Fruit fly (Drosophila melanogaster) whole organism, embryonic: ENCODE results near the gene wb.

ENCODE experiments used
- Awh ChIP-seq: fragments of 200-800 bp; sonication (Bioruptor generic); IDR thresholded peaks from 2 replicates; pipeline ENCODE4, ENCODE4 v1.3.6; 2022; ENCODE audit warnings: missing biosample characterization, missing genetic modification characterization
- BtbVII ChIP-seq: fragments of 200-800 bp; sonication (Bioruptor generic); optimal IDR thresholded peaks from 3 replicates; lab custom pipeline; 2017; ENCODE audit warnings: missing biosample characterization, mild to moderate bottlenecking, missing genetic modification characterization
- CG10274 ChIP-seq: fragments of 200-800 bp; sonication (Bioruptor generic); optimal IDR thresholded peaks from 3 replicates; lab custom pipeline; 2017; ENCODE audit warnings: missing biosample characterization, mild to moderate bottlenecking, missing genetic modification characterization
- CG15514 ChIP-seq: fragments of 200-800 bp; sonication (Bioruptor generic); optimal IDR thresholded peaks from 3 replicates; lab custom pipeline; 2017; ENCODE audit warnings: missing biosample characterization, missing genetic modification characterization, mild to moderate bottlenecking, moderate library complexity, missing genetic modification reagents
- CG17359 ChIP-seq: fragments of 200-800 bp; sonication (Bioruptor generic); optimal IDR thresholded peaks from 3 replicates; lab custom pipeline; 2018; ENCODE audit warnings: missing biosample characterization, mild to moderate bottlenecking, missing genetic modification characterization, moderate library complexity
- CG18599 ChIP-seq: fragments of 200-800 bp; sonication (Bioruptor generic); optimal IDR thresholded peaks from 3 replicates; lab custom pipeline; 2017; ENCODE audit warnings: missing biosample characterization, missing genetic modification characterization, mild to moderate bottlenecking, moderate library complexity, missing genetic modification reagents
- CG18619 ChIP-seq: fragments of 200-800 bp; sonication (Bioruptor generic); optimal IDR thresholded peaks from 3 replicates; lab custom pipeline; 2017; ENCODE audit warnings: missing biosample characterization, mild to moderate bottlenecking, missing genetic modification characterization
- CG3995 ChIP-seq: fragments of 200-800 bp; sonication (Bioruptor generic); optimal IDR thresholded peaks from 3 replicates; lab custom pipeline; 2016; ENCODE audit warnings: missing biosample characterization, missing genetic modification characterization
- CG4424 ChIP-seq: fragments of 200-800 bp; sonication (Bioruptor generic); optimal IDR thresholded peaks from 3 replicates; lab custom pipeline; 2016; ENCODE audit warnings: missing biosample characterization, missing genetic modification characterization
- CG6765 ChIP-seq: fragments of 200-800 bp; sonication (Bioruptor generic); optimal IDR thresholded peaks from 3 replicates; lab custom pipeline; 2017; ENCODE audit warnings: missing biosample characterization, mild to moderate bottlenecking, missing genetic modification characterization
- CG8290 ChIP-seq, 3 experiments: fragments of 200-800 bp; sonication (Bioruptor generic); optimal IDR thresholded peaks; 2 replicates each; lab custom pipeline; 2016 to 2019; ENCODE audit warnings: missing biosample characterization in 3 of 3, missing genetic modification characterization in 3 of 3, mild to moderate bottlenecking in 2 of 3, moderate library complexity in 1 of 3
- CG9437 ChIP-seq: fragments of 200-800 bp; sonication (Bioruptor generic); optimal IDR thresholded peaks from 2 replicates; lab custom pipeline; 2018; ENCODE audit warnings: missing biosample characterization, mild to moderate bottlenecking, missing genetic modification characterization
- CHES-1-like ChIP-seq: fragments of 200-800 bp; sonication (Bioruptor generic); optimal IDR thresholded peaks from 2 replicates; lab custom pipeline; 2016; ENCODE audit warnings: missing biosample characterization, missing genetic modification characterization
- Chrac-16 ChIP-seq: fragments of 200-800 bp; sonication (Bioruptor generic); optimal IDR thresholded peaks from 3 replicates; lab custom pipeline; 2016; ENCODE audit warnings: missing biosample characterization, missing genetic modification characterization
- Dbx ChIP-seq: fragments of 200-800 bp; sonication (Bioruptor generic); IDR thresholded peaks from 3 replicates; pipeline ENCODE4 v1.3.6; 2022; ENCODE audit warnings: missing biosample characterization, missing genetic modification characterization
- Dek ChIP-seq: fragments of 200-800 bp; sonication (Bioruptor generic); optimal IDR thresholded peaks from 3 replicates; lab custom pipeline; 2019; ENCODE audit warnings: missing biosample characterization, mild to moderate bottlenecking, missing genetic modification characterization, moderate library complexity
- E2f2 ChIP-seq: fragments of 200-800 bp; sonication (Bioruptor generic); IDR thresholded peaks from 2 replicates; pipeline ENCODE4 v1.3.6; 2022; ENCODE audit warnings: missing biosample characterization, missing genetic modification characterization
- Fer1 ChIP-seq: fragments of 200-800 bp; sonication (Bioruptor generic); optimal IDR thresholded peaks from 2 replicates; lab custom pipeline; 2017; ENCODE audit warnings: missing biosample characterization, mild to moderate bottlenecking, missing genetic modification characterization
- HLH3B ChIP-seq: fragments of 200-800 bp; sonication (Bioruptor generic); IDR thresholded peaks from 2 replicates; pipeline ENCODE4 v1.3.6; 2022; ENCODE audit warnings: missing biosample characterization, missing genetic modification characterization
- HLH4C ChIP-seq: fragments of 200-800 bp; sonication (Bioruptor generic); IDR thresholded peaks from 3 replicates; pipeline ENCODE4 v1.3.6; 2022; ENCODE audit warnings: missing biosample characterization, missing genetic modification characterization; ENCODE audit not compliant: partially characterized antibody
- Hmr ChIP-seq: fragments of 200-800 bp; sonication (Bioruptor generic); optimal IDR thresholded peaks from 3 replicates; lab custom pipeline; 2017; ENCODE audit warnings: mild to moderate bottlenecking, missing biosample characterization, missing genetic modification reagents, missing genetic modification characterization
- Hsf ChIP-seq: fragments of 200-800 bp; sonication (Bioruptor generic); optimal IDR thresholded peaks from 3 replicates; lab custom pipeline; 2016; ENCODE audit warnings: missing biosample characterization, missing genetic modification characterization
- Lhr ChIP-seq: fragments of 200-800 bp; sonication (Bioruptor generic); optimal IDR thresholded peaks from 3 replicates; lab custom pipeline; 2017; ENCODE audit warnings: mild to moderate bottlenecking, missing biosample characterization, missing genetic modification reagents, missing genetic modification characterization
- Meics ChIP-seq: fragments of 200-800 bp; sonication (Bioruptor generic); optimal IDR thresholded peaks from 2 replicates; lab custom pipeline; 2017; ENCODE audit warnings: missing biosample characterization, mild to moderate bottlenecking, missing genetic modification characterization
- NfI ChIP-seq: fragments of 200-800 bp; sonication (Bioruptor generic); optimal IDR thresholded peaks from 3 replicates; lab custom pipeline; 2018; ENCODE audit warnings: missing biosample characterization, mild to moderate bottlenecking, missing genetic modification characterization, moderate library complexity
- Oli ChIP-seq: fragments of 200-800 bp; sonication (Bioruptor generic); optimal IDR thresholded peaks from 2 replicates; lab custom pipeline; 2018; ENCODE audit warnings: missing biosample characterization, mild to moderate bottlenecking, missing genetic modification characterization, moderate library complexity
- PHDP ChIP-seq: fragments of 200-800 bp; sonication (Bioruptor generic); optimal IDR thresholded peaks from 3 replicates; lab custom pipeline; 2018; ENCODE audit warnings: missing biosample characterization, mild to moderate bottlenecking, missing genetic modification characterization, moderate library complexity
- Poxn ChIP-seq: fragments of 200-800 bp; sonication (Bioruptor generic); IDR thresholded peaks from 2 replicates; pipeline ENCODE4 v1.3.6; 2022; ENCODE audit warnings: missing biosample characterization, missing genetic modification characterization
- Sin3A ChIP-seq: fragments of >200 bp; optimal IDR thresholded peaks from 2 replicates; lab custom pipeline; 2018
- Sry-β ChIP-seq: fragments of 200-800 bp; sonication (Bioruptor generic); optimal IDR thresholded peaks from 2 replicates; lab custom pipeline; 2018; ENCODE audit warnings: missing biosample characterization, mild to moderate bottlenecking, missing genetic modification characterization, moderate library complexity
- Sry-δ ChIP-seq: fragments of 200-800 bp; sonication (Bioruptor generic); optimal IDR thresholded peaks from 2 replicates; lab custom pipeline; 2016; ENCODE audit warnings: missing biosample characterization, missing genetic modification characterization
- YL-1 ChIP-seq: fragments of 200-800 bp; sonication (Bioruptor generic); optimal IDR thresholded peaks from 3 replicates; lab custom pipeline; 2017; ENCODE audit warnings: missing biosample characterization, mild to moderate bottlenecking, missing genetic modification characterization
- az2 ChIP-seq: fragments of 200-800 bp; sonication (Bioruptor generic); optimal IDR thresholded peaks from 3 replicates; lab custom pipeline; 2016; ENCODE audit warnings: missing biosample characterization, missing genetic modification characterization
- chif ChIP-seq, 2 experiments: fragments of 200-800 bp; sonication (Bioruptor generic); optimal IDR thresholded peaks; 3 replicates each; lab custom pipeline; 2016; ENCODE audit warnings: missing biosample characterization in 2 of 2, missing genetic modification characterization in 2 of 2
- dmrt99B ChIP-seq: fragments of 200-800 bp; sonication (Bioruptor generic); optimal IDR thresholded peaks from 2 replicates; lab custom pipeline; 2018; ENCODE audit warnings: missing biosample characterization, mild to moderate bottlenecking, missing genetic modification characterization, moderate library complexity
- ewg ChIP-seq: fragments of 200-800 bp; sonication (Bioruptor generic); optimal IDR thresholded peaks from 3 replicates; lab custom pipeline; 2017; ENCODE audit warnings: mild to moderate bottlenecking, missing biosample characterization, missing genetic modification reagents, missing genetic modification characterization
- gfzf ChIP-seq: fragments of 200-800 bp; sonication (Bioruptor generic); optimal IDR thresholded peaks from 2 replicates; lab custom pipeline; 2016; ENCODE audit warnings: missing biosample characterization, mild to moderate bottlenecking, missing genetic modification characterization, moderate library complexity
- gro ChIP-seq: fragments of 200-800 bp; sonication (Bioruptor generic); optimal IDR thresholded peaks from 2 replicates; lab custom pipeline; 2016; ENCODE audit warnings: missing biosample characterization, missing genetic modification characterization
- her ChIP-seq: fragments of 200-800 bp; sonication (Bioruptor generic); optimal IDR thresholded peaks from 2 replicates; lab custom pipeline; 2016; ENCODE audit warnings: missing biosample characterization, missing genetic modification characterization
- lmd ChIP-seq: fragments of 200-800 bp; sonication (Bioruptor generic); IDR thresholded peaks from 2 replicates; pipeline ENCODE4 v1.3.6; 2022; ENCODE audit warnings: missing biosample characterization, missing genetic modification characterization
- phol ChIP-seq: fragments of 200-800 bp; sonication (Bioruptor generic); optimal IDR thresholded peaks from 3 replicates; lab custom pipeline; 2018; ENCODE audit warnings: missing biosample characterization, mild to moderate bottlenecking, missing genetic modification characterization, moderate library complexity
- slbo ChIP-seq: fragments of 200-800 bp; sonication (Bioruptor generic); IDR thresholded peaks from 2 replicates; pipeline ENCODE4 v1.3.6; 2022; ENCODE audit warnings: missing biosample characterization, missing genetic modification characterization
- stwl ChIP-seq: fragments of 200-800 bp; sonication (Bioruptor generic); optimal IDR thresholded peaks from 3 replicates; lab custom pipeline; 2018; ENCODE audit warnings: missing biosample characterization, mild to moderate bottlenecking, missing genetic modification characterization, moderate library complexity
- tio ChIP-seq: fragments of 200-800 bp; sonication (Bioruptor generic); optimal IDR thresholded peaks from 2 replicates; lab custom pipeline; 2017; ENCODE audit warnings: missing biosample characterization, missing genetic modification characterization, inconsistent platforms
- ttk ChIP-seq: fragments of 200-800 bp; sonication (Bioruptor generic); IDR thresholded peaks from 2 replicates; pipeline ENCODE4 v2.1.2; 2022; ENCODE audit warnings: missing biosample characterization, missing genetic modification characterization
- tx ChIP-seq: fragments of 200-800 bp; sonication (Bioruptor generic); optimal IDR thresholded peaks from 2 replicates; lab custom pipeline; 2016; ENCODE audit warnings: missing biosample characterization, missing genetic modification characterization
- unpg ChIP-seq: fragments of 200-800 bp; sonication (Bioruptor generic); optimal IDR thresholded peaks from 3 replicates; lab custom pipeline; 2018; ENCODE audit warnings: missing biosample characterization, mild to moderate bottlenecking, missing genetic modification characterization, moderate library complexity
- zen ChIP-seq: fragments of 200-800 bp; sonication (Bioruptor generic); optimal IDR thresholded peaks from 3 replicates; lab custom pipeline; 2018; ENCODE audit warnings: missing biosample characterization, mild to moderate bottlenecking, missing genetic modification characterization, moderate library complexity

wb gene

dm6 chr2L:14358780-14359462 is 96.1 kb downstream of the wb start, which contains the start of gene Pgant35A:
Gene Pgant35A (plus strand): TSS chr2L:14359252.
- TF ChIP-seq tio, result no peak
- TF ChIP-seq CG18599 (GFP tag; lab: Kevin White, UChicago), result peak; percentile 9
- 0 out of 3 replicates have a peak, but pooled peaks have one; percentile 24 for TF ChIP-seq Dbx (GFP tag; lab: Robert Waterston, UW)
- TF ChIP-seq CG10274 (GFP tag; lab: Kevin White, UChicago), result no peak
- TF ChIP-seq unpg (GFP tag; lab: Kevin White, UChicago), result peak; percentile 55
- peak; percentile 28 for TF ChIP-seq Sry-δ (GFP tag; lab: Kevin White, UChicago)
- TF ChIP-seq ewg, result peak; percentile 98
- TF ChIP-seq Hsf, result peak; percentile 43
- peak; percentile 67 for TF ChIP-seq CHES-1-like
- no peak for TF ChIP-seq Poxn (GFP tag; lab: Robert Waterston, UW)
- peak; percentile 26 for TF ChIP-seq NfI (GFP tag; lab: Kevin White, UChicago)
- TF ChIP-seq ttk (GFP tag; lab: Robert Waterston, UW), result peak; percentile 8; the same call in 1 of the 2 replicates
- TF ChIP-seq lmd (GFP tag; lab: Robert Waterston, UW), result peak; percentile 19; the same call in 1 of the 2 replicates
- peak; percentile 99 for TF ChIP-seq Sry-β (GFP tag; lab: Kevin White, UChicago)
- peak; percentile 22 for TF ChIP-seq Oli (tag; lab: Kevin White, UChicago)
- TF ChIP-seq slbo (GFP tag; lab: Robert Waterston, UW), result peak; percentile 37
- peak; percentile 47 for TF ChIP-seq Hmr
- TF ChIP-seq her (GFP tag; lab: Kevin White, UChicago), result peak; percentile 6
- TF ChIP-seq Dek (tag; lab: Kevin White, UChicago), result peak; percentile 31
- peak; percentile 70 for TF ChIP-seq PHDP
- TF ChIP-seq CG3995 (GFP tag; lab: Kevin White, UChicago), result no peak
- no peak for TF ChIP-seq CG6765 (GFP tag; lab: Kevin White, UChicago)
- TF ChIP-seq BtbVII (GFP tag; lab: Kevin White, UChicago), result no peak
- peak; percentile 26 for TF ChIP-seq Meics (GFP tag; lab: Kevin White, UChicago)
- TF ChIP-seq CG18619 (GFP tag; lab: Kevin White, UChicago), result peak; percentile 24
- TF ChIP-seq az2, result peak; percentile 28
- peak; percentile 37 for TF ChIP-seq Chrac-16 (GFP tag; lab: Kevin White, UChicago)
- peak; percentile 1 for TF ChIP-seq zen (tag; lab: Kevin White, UChicago)
- peak in 1 of 2 experiments; percentile 28 for TF ChIP-seq chif (GFP tag; optimal IDR thresholded peaks at IDR 0.05; lab: Kevin White, UChicago)
- no peak for TF ChIP-seq Awh (GFP tag; lab: Robert Waterston, UW)
- peak; percentile 34 for TF ChIP-seq CG9437 (GFP tag; lab: Kevin White, UChicago)
- peak; percentile 39 for TF ChIP-seq YL-1 (GFP tag; lab: Kevin White, UChicago)
- peak; percentile 36 for TF ChIP-seq Sin3A
- TF ChIP-seq CG17359 (tag; lab: Kevin White, UChicago), result peak; percentile 5
- peak; percentile 23 for TF ChIP-seq CG15514 (GFP tag; lab: Kevin White, UChicago)
- no peak for TF ChIP-seq HLH4C (GFP tag; lab: Robert Waterston, UW)
- TF ChIP-seq Lhr (GFP tag; lab: Kevin White, UChicago), result peak; percentile 7
- TF ChIP-seq gfzf (GFP tag; lab: Kevin White, UChicago), result peak; percentile 21
- peak; percentile 25 for TF ChIP-seq stwl
- TF ChIP-seq gro (GFP tag; lab: Kevin White, UChicago), result peak; percentile 34
- peak; percentile 28 for TF ChIP-seq phol (tag; lab: Kevin White, UChicago)
- no peak for TF ChIP-seq CG8290 (GFP tag; optimal IDR thresholded peaks at IDR 0.05; lab: Kevin White, UChicago)
- TF ChIP-seq CG8290 (tag; optimal IDR thresholded peaks at IDR 0.05; lab: Kevin White, UChicago), result peak in 1 of 2 experiments; percentile 37
- TF ChIP-seq CG4424 (GFP tag; lab: Kevin White, UChicago), result no peak
- peak; percentile 32 for TF ChIP-seq dmrt99B
- TF ChIP-seq tx (GFP tag; lab: Kevin White, UChicago), result peak; percentile 9
- peak; percentile 27 for TF ChIP-seq Fer1 (GFP tag; lab: Kevin White, UChicago)
- TF ChIP-seq HLH3B (GFP tag; lab: Robert Waterston, UW), result peak; percentile 20; the same call in 1 of the 2 replicates
- peak; percentile 22 for TF ChIP-seq E2f2 (GFP tag; lab: Robert Waterston, UW)
